Worm (Caenorhabditis elegans) whole organism, mixed stage, embryonic: ENCODE data around the gene pipp-4P.
A peak's percentile ranks its signal among the peaks of the same experiment; 100 is the strongest.

Experiments used
- M03D4.4 ChIP-seq: sonication (generic microtip); optimal IDR thresholded peaks from 2 replicates; lab custom pipeline; 2017; ENCODE audit warnings: mild to moderate bottlenecking, missing genetic modification characterization, missing compliant biosample characterization
- bed-3 ChIP-seq: fragments of 200-800 bp; sonication (Bioruptor generic); optimal IDR thresholded peaks from 3 replicates; lab custom pipeline; 2018; ENCODE audit warnings: mild to moderate bottlenecking, missing genetic modification characterization, moderate library complexity, missing compliant biosample characterization
- blmp-1 ChIP-seq: fragments of 150-350 bp; optimal IDR thresholded peaks from 2 replicates; lab custom pipeline; 2014; ENCODE audit warnings: missing biosample characterization, missing genetic modification characterization
- ceh-39 ChIP-seq: fragments of 150-350 bp; optimal IDR thresholded peaks from 2 replicates; lab custom pipeline; 2014; ENCODE audit warnings: missing biosample characterization, missing genetic modification characterization
- ceh-43 ChIP-seq: fragments of 200-800 bp; sonication (Bioruptor generic); optimal IDR thresholded peaks from 2 replicates; lab custom pipeline; 2018; ENCODE audit warnings: mild to moderate bottlenecking, missing genetic modification characterization, moderate library complexity, missing compliant biosample characterization
- ceh-83 ChIP-seq: fragments of 200-800 bp; sonication (Bioruptor generic); optimal IDR thresholded peaks from 2 replicates; lab custom pipeline; 2018; ENCODE audit warnings: mild to moderate bottlenecking, missing genetic modification characterization, missing compliant biosample characterization
- ces-1 ChIP-seq: fragments of 150-350 bp; optimal IDR thresholded peaks from 2 replicates; lab custom pipeline; 2014; ENCODE audit warnings: missing biosample characterization, missing genetic modification reagents, missing genetic modification characterization
- cnd-1 ChIP-seq: fragments of 200-800 bp; sonication (Bioruptor generic); optimal IDR thresholded peaks from 2 replicates; lab custom pipeline; 2018; ENCODE audit warnings: mild to moderate bottlenecking, missing genetic modification characterization, missing compliant biosample characterization
- drap-1 ChIP-seq: fragments of 200-800 bp; sonication (Bioruptor generic); optimal IDR thresholded peaks from 3 replicates; lab custom pipeline; 2018; ENCODE audit warnings: mild to moderate bottlenecking, missing genetic modification characterization, missing compliant biosample characterization
- elt-1 ChIP-seq: sonication (generic microtip); optimal IDR thresholded peaks from 2 replicates; lab custom pipeline; 2017; ENCODE audit warnings: missing genetic modification characterization, mild to moderate bottlenecking, missing compliant biosample characterization, antibody characterized with exemption, moderate library complexity, borderline replicate concordance; ENCODE audit not compliant: insufficient read depth
- elt-3 ChIP-seq: fragments of 150-350 bp; optimal IDR thresholded peaks from 2 replicates; lab custom pipeline; 2014; ENCODE audit warnings: missing biosample characterization, missing genetic modification characterization
- flh-1 ChIP-seq: fragments of 200-800 bp; sonication (Bioruptor generic); optimal IDR thresholded peaks from 2 replicates; lab custom pipeline; 2018; ENCODE audit warnings: mild to moderate bottlenecking, missing genetic modification characterization, moderate library complexity, missing compliant biosample characterization
- ham-2 ChIP-seq: fragments of 200-800 bp; sonication (Bioruptor generic); optimal IDR thresholded peaks from 2 replicates; lab custom pipeline; 2018; ENCODE audit warnings: mild to moderate bottlenecking, missing genetic modification characterization, missing compliant biosample characterization
- hlh-1 ChIP-seq: fragments of 150-350 bp; optimal IDR thresholded peaks from 2 replicates; lab custom pipeline; 2014; ENCODE audit warnings: missing biosample characterization, missing genetic modification reagents, missing genetic modification characterization
- lin-13 ChIP-seq: fragments of 150-350 bp; optimal IDR thresholded peaks from 2 replicates; lab custom pipeline; 2014; ENCODE audit warnings: missing biosample characterization, missing genetic modification characterization
- lin-32 ChIP-seq: fragments of 200-800 bp; sonication (Bioruptor generic); optimal IDR thresholded peaks from 2 replicates; lab custom pipeline; 2018; ENCODE audit warnings: mild to moderate bottlenecking, missing genetic modification characterization, missing compliant biosample characterization
- lsy-2 ChIP-seq: fragments of 150-350 bp; optimal IDR thresholded peaks from 2 replicates; lab custom pipeline; 2014; ENCODE audit warnings: missing biosample characterization, missing genetic modification characterization
- mab-5 ChIP-seq: fragments of 150-350 bp; optimal IDR thresholded peaks from 2 replicates; lab custom pipeline; 2014; ENCODE audit warnings: missing biosample characterization, missing genetic modification characterization
- mls-2 ChIP-seq: sonication (generic microtip); optimal IDR thresholded peaks from 2 replicates; lab custom pipeline; 2016; ENCODE audit warnings: mild to moderate bottlenecking, missing genetic modification characterization, moderate library complexity, missing compliant biosample characterization
- nhr-12 ChIP-seq: fragments of 150-350 bp; optimal IDR thresholded peaks from 2 replicates; lab custom pipeline; 2014; ENCODE audit warnings: missing biosample characterization, missing genetic modification characterization
- nhr-237 ChIP-seq: fragments of 150-350 bp; optimal IDR thresholded peaks from 2 replicates; lab custom pipeline; 2014; ENCODE audit warnings: missing biosample characterization, missing genetic modification characterization
- nhr-28 ChIP-seq: fragments of 150-350 bp; optimal IDR thresholded peaks from 2 replicates; lab custom pipeline; 2014; ENCODE audit warnings: missing biosample characterization, missing genetic modification characterization
- nhr-76 ChIP-seq: sonication (generic microtip); optimal IDR thresholded peaks from 2 replicates; lab custom pipeline; 2017; ENCODE audit warnings: missing biosample characterization, missing genetic modification characterization
- pha-4 ChIP-seq: fragments of 150-350 bp; optimal IDR thresholded peaks from 2 replicates; lab custom pipeline; 2018; ENCODE audit warnings: missing biosample characterization, missing genetic modification reagents, missing genetic modification characterization
- sem-2 ChIP-seq: fragments of 200-800 bp; sonication (Bioruptor generic); optimal IDR thresholded peaks from 2 replicates; lab custom pipeline; 2018; ENCODE audit warnings: mild to moderate bottlenecking, missing genetic modification characterization, missing compliant biosample characterization
- sptf-1 ChIP-seq: sonication (generic microtip); optimal IDR thresholded peaks from 2 replicates; lab custom pipeline; 2017; ENCODE audit warnings: mild to moderate bottlenecking, missing genetic modification characterization, moderate library complexity, missing compliant biosample characterization
- tbx-8 ChIP-seq: fragments of 200-800 bp; sonication (Bioruptor generic); optimal IDR thresholded peaks from 2 replicates; lab custom pipeline; 2018; ENCODE audit warnings: mild to moderate bottlenecking, missing genetic modification characterization, moderate library complexity, missing compliant biosample characterization
- unc-120 ChIP-seq: sonication (generic microtip); optimal IDR thresholded peaks from 2 replicates; lab custom pipeline; 2017; ENCODE audit warnings: missing genetic modification characterization, missing compliant biosample characterization; ENCODE audit not compliant: poor library complexity, severe bottlenecking
- unc-39 ChIP-seq: fragments of 150-350 bp; optimal IDR thresholded peaks from 2 replicates; lab custom pipeline; 2014; ENCODE audit warnings: missing biosample characterization, missing genetic modification characterization
- unc-62 ChIP-seq: fragments of 150-350 bp; optimal IDR thresholded peaks from 2 replicates; lab custom pipeline; 2014; ENCODE audit warnings: missing biosample characterization, missing genetic modification reagents, missing genetic modification characterization
- zip-8 ChIP-seq: fragments of 150-350 bp; optimal IDR thresholded peaks from 2 replicates; lab custom pipeline; 2014; ENCODE audit warnings: missing biosample characterization, missing genetic modification characterization
- ztf-11 ChIP-seq: fragments of 150-350 bp; optimal IDR thresholded peaks from 2 replicates; lab custom pipeline; 2014; ENCODE audit warnings: missing biosample characterization, missing genetic modification characterization

Gene pipp-4P

DNA sequence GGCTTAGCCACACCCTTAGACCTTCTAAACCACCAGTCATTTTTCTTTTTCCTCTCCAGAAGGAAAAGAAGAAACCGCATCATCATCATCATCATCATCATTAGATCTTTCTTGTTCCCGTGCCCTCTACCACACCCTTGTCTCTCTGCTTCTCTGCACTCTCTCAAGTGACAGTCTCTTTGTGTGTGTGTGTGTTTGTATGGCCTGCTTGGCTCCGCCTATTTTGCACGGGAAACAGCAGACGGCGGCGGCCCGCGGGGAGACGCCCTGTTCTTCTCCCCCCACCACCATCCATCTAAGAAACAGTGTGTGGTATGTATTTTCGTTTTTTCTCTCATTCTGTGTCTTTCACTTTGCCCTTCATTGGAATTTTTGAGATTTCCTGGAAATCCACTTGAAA, 52.7 kb downstream of the pipp-4P start:
- no peak for TF ChIP-seq hlh-1 (tag; lab: Kevin White, UChicago)
- TF ChIP-seq pha-4 (tag; lab: Kevin White, UChicago): peak; percentile 20
- TF ChIP-seq ceh-83 (GFP tag; lab: Kevin White, UChicago): no peak
- TF ChIP-seq ham-2 (GFP tag; lab: Kevin White, UChicago): peak; percentile 21
- TF ChIP-seq tbx-8: no peak
- no peak for TF ChIP-seq flh-1
- TF ChIP-seq unc-120 (tag; lab: Kevin White, UChicago): no peak
- TF ChIP-seq lin-13 (tag; lab: Kevin White, UChicago): peak; percentile 15
- TF ChIP-seq lin-32: no peak
- no peak for TF ChIP-seq nhr-76
- no peak for TF ChIP-seq lsy-2 (tag; lab: Kevin White, UChicago)
- TF ChIP-seq ces-1 (GFP tag; lab: Kevin White, UChicago): no peak
- TF ChIP-seq bed-3 (GFP tag; lab: Kevin White, UChicago): no peak
- TF ChIP-seq unc-62: peak; percentile 4
- TF ChIP-seq zip-8 (tag; lab: Kevin White, UChicago): no peak
- TF ChIP-seq cnd-1: peak; percentile 7
- no peak for TF ChIP-seq mls-2
- TF ChIP-seq drap-1: peak; percentile 19
- no peak for TF ChIP-seq elt-1
- TF ChIP-seq unc-39 (tag; lab: Kevin White, UChicago): no peak
- peak; percentile 34 for TF ChIP-seq sptf-1 (tag; lab: Kevin White, UChicago)
- no peak for TF ChIP-seq sem-2 (GFP tag; lab: Kevin White, UChicago)

DNA sequence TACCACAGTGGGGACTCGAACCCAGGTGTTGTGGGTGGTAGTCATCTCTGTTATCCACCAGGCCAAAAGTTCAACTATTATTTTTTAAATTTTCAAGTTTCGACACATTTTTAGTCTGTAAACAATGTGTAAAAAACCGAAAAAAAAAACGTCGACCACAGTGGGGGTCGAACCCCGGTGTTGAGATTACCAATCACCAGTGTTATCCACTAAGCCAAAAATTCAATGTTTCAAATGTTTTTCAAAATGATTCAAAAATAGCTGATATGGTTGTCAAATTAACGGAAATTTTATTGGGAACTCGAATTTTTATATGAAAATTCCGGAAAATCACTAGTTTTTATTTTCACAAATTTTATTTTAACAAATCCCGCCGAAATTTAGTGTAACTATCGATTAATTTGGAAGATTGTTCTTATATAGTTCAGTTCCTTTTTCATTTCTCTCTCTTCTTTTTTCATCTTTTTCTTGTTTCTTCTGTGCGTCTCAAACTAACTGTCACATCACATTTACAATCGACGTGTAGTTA, 54.1 kb downstream of the pipp-4P start:
- TF ChIP-seq nhr-76: no peak
- no peak for TF ChIP-seq cnd-1
- no peak for TF ChIP-seq mls-2
- TF ChIP-seq ztf-11 (tag; lab: Kevin White, UChicago): no peak
- no peak for TF ChIP-seq blmp-1
- TF ChIP-seq lsy-2 (tag; lab: Kevin White, UChicago): no peak
- TF ChIP-seq M03D4.4: no peak
- no peak for TF ChIP-seq ceh-43
- no peak for TF ChIP-seq nhr-237
- no peak for TF ChIP-seq elt-3 (tag; lab: Kevin White, UChicago)
- no peak for TF ChIP-seq unc-120 (tag; lab: Kevin White, UChicago)
- TF ChIP-seq flh-1: no peak
- no peak for TF ChIP-seq lin-32
- TF ChIP-seq ces-1 (GFP tag; lab: Kevin White, UChicago): no peak
- no peak for TF ChIP-seq lin-13 (tag; lab: Kevin White, UChicago)
- no peak for TF ChIP-seq unc-62
- TF ChIP-seq pha-4 (tag; lab: Kevin White, UChicago): no peak
- TF ChIP-seq nhr-28 (tag; lab: Kevin White, UChicago): no peak
- TF ChIP-seq ceh-39 (tag; lab: Kevin White, UChicago): no peak

DNA sequence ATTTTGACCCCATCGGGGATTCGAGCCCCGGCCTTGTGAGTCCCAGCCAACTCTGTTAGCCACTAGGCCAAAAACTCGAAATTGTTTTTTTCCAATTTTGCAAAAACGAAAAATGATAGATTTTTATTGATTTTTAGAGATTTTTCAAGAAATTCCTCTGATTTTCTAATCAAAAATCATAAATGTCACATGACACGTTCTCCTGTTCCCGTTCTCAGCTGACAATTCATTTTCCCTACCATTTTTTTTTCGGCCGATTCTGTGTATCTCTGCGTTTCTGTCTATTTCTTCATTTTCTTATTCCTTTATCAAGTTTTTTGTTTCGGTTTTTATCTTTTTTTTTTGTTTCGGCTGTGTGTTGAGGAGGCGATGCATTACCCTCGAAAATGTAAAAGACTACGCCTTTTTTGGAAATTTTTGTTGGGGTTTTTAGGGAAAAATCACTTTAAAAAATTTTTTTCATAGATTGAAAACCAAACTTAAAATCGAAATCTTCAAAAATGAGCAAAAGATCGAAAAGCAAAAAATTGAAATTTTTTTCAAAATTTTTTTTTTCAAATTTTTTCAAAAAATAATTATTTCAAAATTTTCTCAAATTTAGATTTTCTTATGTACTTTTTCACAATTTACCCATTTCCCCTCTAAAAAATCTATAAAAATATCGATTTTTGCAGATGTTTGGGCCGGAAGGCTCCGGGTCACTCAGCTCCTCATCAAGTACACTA, 55.2 kb downstream of the pipp-4P start, which contains the start of gene klf-1:
TSS of gene klf-1 (plus strand) at position 675 of the 725 bp plus-strand sequence.
- no peak for TF ChIP-seq lin-32
- TF ChIP-seq sem-2 (GFP tag; lab: Kevin White, UChicago): no peak
- TF ChIP-seq mls-2: no peak
- no peak for TF ChIP-seq tbx-8
- TF ChIP-seq nhr-237: no peak
- no peak for TF ChIP-seq ceh-43
- TF ChIP-seq elt-1: no peak
- TF ChIP-seq nhr-12 (tag; lab: Kevin White, UChicago): no peak
- TF ChIP-seq blmp-1: no peak
- no peak for TF ChIP-seq sptf-1 (tag; lab: Kevin White, UChicago)
- no peak for TF ChIP-seq M03D4.4
- TF ChIP-seq lsy-2 (tag; lab: Kevin White, UChicago): no peak
- TF ChIP-seq hlh-1 (tag; lab: Kevin White, UChicago): no peak
- no peak for TF ChIP-seq ztf-11 (tag; lab: Kevin White, UChicago)
- no peak for TF ChIP-seq unc-62
- TF ChIP-seq ceh-39 (tag; lab: Kevin White, UChicago): no peak

DNA sequence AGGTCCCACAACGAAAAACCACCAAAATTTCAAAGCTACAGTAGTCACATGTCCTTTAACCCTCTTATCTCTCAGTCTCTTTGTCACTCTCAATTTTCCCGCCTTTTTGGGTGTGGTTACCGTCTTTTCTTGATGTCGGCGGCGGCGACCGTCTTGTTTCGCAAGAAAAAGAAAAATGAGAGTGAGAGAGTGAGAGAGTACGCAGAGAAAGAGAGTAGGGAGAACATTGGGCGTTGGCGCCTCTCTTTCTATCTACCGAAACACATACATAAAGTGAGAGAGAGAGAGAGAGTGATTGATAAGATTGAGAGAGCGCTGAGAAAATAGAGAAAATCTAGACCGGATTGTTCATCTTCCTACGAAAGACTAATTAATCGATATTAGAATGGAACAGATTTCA, 56.9 kb downstream of the pipp-4P start:
- peak; percentile 53 for TF ChIP-seq blmp-1
- peak; percentile 72 for TF ChIP-seq elt-3 (tag; lab: Kevin White, UChicago)
- TF ChIP-seq mab-5 (tag; lab: Kevin White, UChicago): no peak
